Fruit fly (Drosophila melanogaster) whole organism, embryonic: ENCODE results near the gene Mical.

ENCODE experiments used
- Ada2b ChIP-seq: fragments of 200-800 bp; sonication (Bioruptor generic); IDR thresholded peaks from 2 replicates; pipeline ENCODE4 v1.3.6; 2022; ENCODE audit warnings: missing biosample characterization, missing genetic modification characterization
- Aef1 ChIP-seq: fragments of 200-800 bp; sonication (Bioruptor generic); IDR thresholded peaks from 3 replicates; pipeline ENCODE4 v1.3.6; 2022; ENCODE audit warnings: missing biosample characterization, missing genetic modification characterization
- BEAF-32 ChIP-seq: fragments of 200-800 bp; sonication (Bioruptor generic); optimal IDR thresholded peaks from 3 replicates; lab custom pipeline; 2017; ENCODE audit warnings: missing biosample characterization, missing genetic modification characterization, mild to moderate bottlenecking, moderate library complexity, missing genetic modification reagents
- Blimp-1 ChIP-seq: fragments of 200-800 bp; sonication (Bioruptor generic); optimal IDR thresholded peaks from 3 replicates; lab custom pipeline; 2018; ENCODE audit warnings: missing biosample characterization, missing genetic modification characterization, mild to moderate bottlenecking, moderate library complexity, missing genetic modification reagents
- Bteb2 ChIP-seq: fragments of 200-800 bp; sonication (Bioruptor generic); optimal IDR thresholded peaks from 2 replicates; lab custom pipeline; 2016; ENCODE audit warnings: missing biosample characterization, missing genetic modification characterization
- CG10321 ChIP-seq: fragments of 200-800 bp; sonication (Bioruptor generic); IDR thresholded peaks from 2 replicates; pipeline ENCODE4 v1.3.6; 2022; ENCODE audit warnings: missing biosample characterization, missing genetic modification characterization
- CG12942 ChIP-seq: fragments of 200-800 bp; sonication (Bioruptor generic); optimal IDR thresholded peaks from 3 replicates; lab custom pipeline; 2016; ENCODE audit warnings: missing biosample characterization, missing genetic modification characterization
- CG13424 ChIP-seq: fragments of 200-800 bp; sonication (Bioruptor generic); optimal IDR thresholded peaks from 2 replicates; lab custom pipeline; 2019; ENCODE audit warnings: missing biosample characterization, mild to moderate bottlenecking, missing genetic modification characterization, moderate library complexity
- CG13775 ChIP-seq: fragments of 200-800 bp; sonication (Bioruptor generic); optimal IDR thresholded peaks from 3 replicates; lab custom pipeline; 2017; ENCODE audit warnings: missing biosample characterization, mild to moderate bottlenecking, missing genetic modification characterization
- CG15011 ChIP-seq: fragments of 200-800 bp; sonication (Bioruptor generic); optimal IDR thresholded peaks from 3 replicates; lab custom pipeline; 2018; ENCODE audit warnings: missing biosample characterization, mild to moderate bottlenecking, missing genetic modification characterization
- CG15514 ChIP-seq: fragments of 200-800 bp; sonication (Bioruptor generic); optimal IDR thresholded peaks from 3 replicates; lab custom pipeline; 2017; ENCODE audit warnings: missing biosample characterization, missing genetic modification characterization, mild to moderate bottlenecking, moderate library complexity, missing genetic modification reagents
- CG16779 ChIP-seq: fragments of 200-800 bp; sonication (Bioruptor generic); IDR thresholded peaks from 2 replicates; pipeline ENCODE4 v1.3.6; 2022; ENCODE audit warnings: missing biosample characterization, missing genetic modification characterization
- CG16863 ChIP-seq: fragments of 200-800 bp; sonication (Bioruptor generic); optimal IDR thresholded peaks from 3 replicates; lab custom pipeline; 2016; ENCODE audit warnings: missing biosample characterization, missing genetic modification characterization
- CG1792 ChIP-seq: fragments of 200-800 bp; sonication (Bioruptor generic); optimal IDR thresholded peaks from 2 replicates; lab custom pipeline; 2016; ENCODE audit warnings: missing biosample characterization, missing genetic modification characterization
- CG30403 ChIP-seq: fragments of 200-800 bp; sonication (Bioruptor generic); optimal IDR thresholded peaks from 3 replicates; lab custom pipeline; 2016; ENCODE audit warnings: missing biosample characterization, missing genetic modification characterization
- CG6272 ChIP-seq: fragments of 200-800 bp; sonication (Bioruptor generic); IDR thresholded peaks from 2 replicates; pipeline ENCODE4 v1.3.6; 2022; ENCODE audit warnings: missing biosample characterization, missing genetic modification characterization
- CG6791 ChIP-seq: fragments of 200-800 bp; sonication (Bioruptor generic); IDR thresholded peaks from 3 replicates; pipeline ENCODE4 v1.3.6; 2022; ENCODE audit warnings: missing biosample characterization, missing genetic modification characterization; ENCODE audit not compliant: partially characterized antibody
- CG6813 ChIP-seq: fragments of 200-800 bp; sonication (Bioruptor generic); optimal IDR thresholded peaks from 2 replicates; lab custom pipeline; 2017; ENCODE audit warnings: missing biosample characterization, missing genetic modification characterization, mild to moderate bottlenecking, moderate library complexity, missing genetic modification reagents
- CG8924 ChIP-seq: fragments of 200-800 bp; optimal IDR thresholded peaks from 3 replicates; lab custom pipeline; 2019; ENCODE audit warnings: missing biosample characterization, mild to moderate bottlenecking, missing genetic modification characterization, moderate library complexity
- CrebB ChIP-seq: fragments of 200-800 bp; sonication (Bioruptor generic); optimal IDR thresholded peaks from 3 replicates; lab custom pipeline; 2018; ENCODE audit warnings: missing biosample characterization, mild to moderate bottlenecking, missing genetic modification characterization
- D ChIP-seq, 2 experiments: fragments of 200-800 bp in 1 of 2; fragments of >200 bp in 1 of 2; sonication (Bioruptor generic) in 1 of 2; optimal IDR thresholded peaks; 2 replicates in 1 of 2; 3 replicates in 1 of 2; lab custom pipeline; 2017; ENCODE audit warnings: mild to moderate bottlenecking in 1 of 2, missing biosample characterization in 1 of 2, missing genetic modification characterization in 1 of 2, missing genetic modification reagents in 1 of 2
- D19A ChIP-seq: fragments of 200-800 bp; optimal IDR thresholded peaks from 3 replicates; lab custom pipeline; 2019; ENCODE audit warnings: missing biosample characterization, mild to moderate bottlenecking, missing genetic modification characterization, moderate library complexity
- Dek ChIP-seq: fragments of 200-800 bp; sonication (Bioruptor generic); optimal IDR thresholded peaks from 3 replicates; lab custom pipeline; 2019; ENCODE audit warnings: missing biosample characterization, mild to moderate bottlenecking, missing genetic modification characterization, moderate library complexity
- Dfd ChIP-seq, 2 experiments: fragments of >200 bp; optimal IDR thresholded peaks; 2 replicates each; lab custom pipeline; 2017; ENCODE audit warnings: missing biosample characterization in 2 of 2, missing genetic modification characterization in 2 of 2
- E2f2 ChIP-seq: fragments of 200-800 bp; sonication (Bioruptor generic); IDR thresholded peaks from 2 replicates; pipeline ENCODE4 v1.3.6; 2022; ENCODE audit warnings: missing biosample characterization, missing genetic modification characterization
- Fer2 ChIP-seq: fragments of 200-800 bp; sonication (Bioruptor generic); optimal IDR thresholded peaks from 2 replicates; lab custom pipeline; 2018; ENCODE audit warnings: missing biosample characterization, mild to moderate bottlenecking, missing genetic modification characterization, moderate library complexity
- HmgZ ChIP-seq: fragments of 200-800 bp; sonication (Bioruptor generic); optimal IDR thresholded peaks from 2 replicates; lab custom pipeline; 2018; ENCODE audit warnings: missing biosample characterization, mild to moderate bottlenecking, missing genetic modification characterization
- Jarid2 ChIP-seq: fragments of 200-800 bp; sonication (Bioruptor generic); optimal IDR thresholded peaks from 3 replicates; lab custom pipeline; 2017; ENCODE audit warnings: mild to moderate bottlenecking, missing biosample characterization, missing genetic modification reagents, missing genetic modification characterization
- NC2α ChIP-seq: fragments of 200-800 bp; sonication (Bioruptor generic); optimal IDR thresholded peaks from 2 replicates; lab custom pipeline; 2016; ENCODE audit warnings: missing biosample characterization, missing genetic modification characterization
- Stat92E ChIP-seq, 3 experiments: fragments of >200 bp in 2 of 3; fragments of 200-800 bp in 1 of 3; sonication (Bioruptor generic) in 1 of 3; optimal IDR thresholded peaks; 2 replicates each; lab custom pipeline; 2017 to 2019; ENCODE audit warnings: missing biosample characterization in 3 of 3, missing genetic modification characterization in 3 of 3, mild to moderate bottlenecking in 1 of 3, moderate library complexity in 1 of 3
- Vsx1 ChIP-seq: fragments of 200-800 bp; sonication (Bioruptor generic); optimal IDR thresholded peaks from 2 replicates; lab custom pipeline; 2017; ENCODE audit warnings: missing biosample characterization, mild to moderate bottlenecking, missing genetic modification characterization, missing genetic modification reagents
- az2 ChIP-seq: fragments of 200-800 bp; sonication (Bioruptor generic); optimal IDR thresholded peaks from 3 replicates; lab custom pipeline; 2016; ENCODE audit warnings: missing biosample characterization, missing genetic modification characterization
- cad ChIP-seq: fragments of >200 bp; optimal IDR thresholded peaks from 2 replicates; lab custom pipeline; 2017; ENCODE audit warnings: missing biosample characterization, missing genetic modification characterization
- crp ChIP-seq, 2 experiments: fragments of 200-800 bp; sonication (Bioruptor generic); optimal IDR thresholded peaks; 2 replicates in 1 of 2; 3 replicates in 1 of 2; lab custom pipeline; 2017; ENCODE audit warnings: missing biosample characterization in 2 of 2, missing genetic modification characterization in 2 of 2, mild to moderate bottlenecking in 1 of 2, moderate library complexity in 1 of 2
- dysf ChIP-seq: fragments of 200-800 bp; sonication (Bioruptor generic); IDR thresholded peaks from 3 replicates; pipeline ENCODE4 v1.3.6; 2022; ENCODE audit warnings: missing biosample characterization, missing genetic modification characterization
- fd64A ChIP-seq: fragments of 200-800 bp; sonication (Bioruptor generic); optimal IDR thresholded peaks from 3 replicates; lab custom pipeline; 2018; ENCODE audit warnings: missing biosample characterization, mild to moderate bottlenecking, missing genetic modification characterization
- gce ChIP-seq: fragments of 200-800 bp; sonication (Bioruptor generic); IDR thresholded peaks from 3 replicates; pipeline ENCODE4 v1.3.6; 2022; ENCODE audit warnings: missing biosample characterization, missing genetic modification characterization
- inv ChIP-seq: fragments of 200-800 bp; sonication (Bioruptor generic); IDR thresholded peaks from 2 replicates; pipeline ENCODE4 v1.3.6; 2022; ENCODE audit warnings: missing biosample characterization, missing genetic modification characterization; ENCODE audit not compliant: partially characterized antibody
- knrl ChIP-seq: fragments of 200-800 bp; sonication (Bioruptor generic); IDR thresholded peaks from 3 replicates; pipeline ENCODE4 v1.3.6; 2022; ENCODE audit warnings: missing biosample characterization, missing genetic modification characterization; ENCODE audit not compliant: partially characterized antibody
- luna ChIP-seq: fragments of 200-800 bp; sonication (Bioruptor generic); optimal IDR thresholded peaks from 2 replicates; lab custom pipeline; 2016; ENCODE audit warnings: missing biosample characterization, missing genetic modification characterization
- nau ChIP-seq: fragments of 200-800 bp; sonication (Bioruptor generic); optimal IDR thresholded peaks from 3 replicates; lab custom pipeline; 2017; ENCODE audit warnings: missing biosample characterization, mild to moderate bottlenecking, missing genetic modification characterization, missing genetic modification reagents
- nerfin-2 ChIP-seq: fragments of 200-800 bp; sonication (Bioruptor generic); IDR thresholded peaks from 2 replicates; pipeline ENCODE4 v1.3.6; 2022; ENCODE audit warnings: missing biosample characterization, missing genetic modification characterization; ENCODE audit not compliant: partially characterized antibody
- pan ChIP-seq, 4 experiments: fragments of >200 bp in 3 of 4; fragments of 200-800 bp in 1 of 4; sonication (Bioruptor generic) in 1 of 4; optimal IDR thresholded peaks in 3 of 4; IDR thresholded peaks in 1 of 4; 2 replicates each; pipeline versions ENCODE4 v1.3.6 to Lab custom; 2017 to 2022; ENCODE audit warnings: missing biosample characterization in 2 of 4, missing genetic modification characterization in 2 of 4, mixed read lengths in 1 of 4
- ro ChIP-seq: fragments of 200-800 bp; sonication (Bioruptor generic); IDR thresholded peaks from 2 replicates; pipeline ENCODE4 v1.3.6; 2022; ENCODE audit warnings: missing biosample characterization, missing genetic modification characterization
- sens ChIP-seq: fragments of 200-800 bp; sonication (Bioruptor generic); peaks from one replicate; lab custom pipeline; 2016; ENCODE audit warnings: missing biosample characterization, missing genetic modification characterization
- sens-2 ChIP-seq: fragments of 200-800 bp; sonication (Bioruptor generic); IDR thresholded peaks from 2 replicates; pipeline ENCODE4 v1.3.6; 2022; ENCODE audit warnings: missing biosample characterization, missing genetic modification characterization
- ssp ChIP-seq: fragments of 200-800 bp; sonication (Bioruptor generic); IDR thresholded peaks from 2 replicates; pipeline ENCODE4 v1.3.6; 2022; ENCODE audit warnings: missing biosample characterization, missing genetic modification characterization
- unpg ChIP-seq: fragments of 200-800 bp; sonication (Bioruptor generic); optimal IDR thresholded peaks from 3 replicates; lab custom pipeline; 2018; ENCODE audit warnings: missing biosample characterization, mild to moderate bottlenecking, missing genetic modification characterization, moderate library complexity
- vfl ChIP-seq: fragments of 200-800 bp; sonication (Bioruptor generic); optimal IDR thresholded peaks from 2 replicates; lab custom pipeline; 2016; ENCODE audit warnings: missing biosample characterization, missing genetic modification characterization

The Mical gene

DNA sequence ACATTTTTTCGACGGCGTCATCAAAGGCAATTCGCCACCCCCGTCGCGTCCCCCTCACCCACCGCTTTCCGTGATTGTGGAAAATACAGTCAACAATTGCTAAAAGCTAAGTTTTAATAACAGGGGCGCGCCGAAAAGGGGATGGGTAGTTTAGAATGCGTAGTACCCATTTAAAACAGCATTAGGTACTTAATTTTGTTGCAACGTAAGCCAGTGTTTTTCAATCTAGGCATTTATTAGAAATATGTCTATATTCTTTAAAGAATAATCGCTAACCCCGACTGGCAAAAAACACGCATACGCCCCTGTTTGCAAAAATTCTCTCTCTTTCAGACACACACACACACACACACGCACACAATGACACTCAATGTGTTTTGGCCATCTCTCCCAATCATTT is 42.2 kb upstream of the Mical start (continued):
- TF ChIP-seq Aef1 (GFP tag; lab: Robert Waterston, UW) (peak; percentile 69), NC2α (GFP tag; lab: Kevin White, UChicago) (no peak), CG8924 (no peak), CrebB (tag; lab: Kevin White, UChicago) (no peak), HmgZ (peak; percentile 10), Ada2b (GFP tag; lab: Robert Waterston, UW) (peak; percentile 49; the same call in 1 of the 2 replicates), BEAF-32 (GFP tag; lab: Kevin White, UChicago) (no peak), CG16863 (no peak), Bteb2 (GFP tag; lab: Kevin White, UChicago) (peak; percentile 26), CG12942 (no peak), luna (GFP tag; lab: Kevin White, UChicago) (peak; percentile 35), pan (optimal IDR thresholded peaks at IDR 0.05; lab: Kevin White, UChicago) (no peak), pan (GFP tag; optimal IDR thresholded peaks at IDR 0.05 in 1 of 2, IDR thresholded peaks at IDR 0.05 in 1 of 2) (peak in 1 of 2 experiments; percentile 61), sens (GFP tag; lab: Kevin White, UChicago) (peak; percentile 74), CG6272 (0 out of 2 replicates have a peak, but pooled peaks have one; percentile 6), Fer2 (tag; lab: Kevin White, UChicago) (no peak), nerfin-2 (GFP tag; lab: Robert Waterston, UW) (no peak), Dfd (GFP tag; optimal IDR thresholded peaks at IDR 0.05; lab: Kevin White, UChicago) (no peak), ro (GFP tag; lab: Robert Waterston, UW) (no peak), CG10321 (GFP tag; lab: Robert Waterston, UW) (no peak), vfl (GFP tag; lab: Kevin White, UChicago) (peak; percentile 26), Vsx1 (GFP tag; lab: Kevin White, UChicago) (no peak), gce (GFP tag; lab: Robert Waterston, UW) (peak; percentile 36; the same call in 1 of the 3 replicates), CG6791 (no peak), CG13775 (GFP tag; lab: Kevin White, UChicago) (peak; percentile 49), nau (no peak), Blimp-1 (GFP tag; lab: Kevin White, UChicago) (no peak), Jarid2 (GFP tag; lab: Kevin White, UChicago) (no peak), inv (no peak), dysf (GFP tag; lab: Robert Waterston, UW) (peak; percentile 69), ssp (GFP tag; lab: Robert Waterston, UW) (no peak), E2f2 (GFP tag; lab: Robert Waterston, UW) (no peak), CG1792 (no peak), D19A (tag; lab: Kevin White, UChicago) (no peak), CG30403 (GFP tag; lab: Kevin White, UChicago) (peak; percentile 49), sens-2 (GFP tag; lab: Robert Waterston, UW) (no peak), D (optimal IDR thresholded peaks at IDR 0.05; lab: Kevin White, UChicago) (no peak), D (GFP tag; optimal IDR thresholded peaks at IDR 0.05; lab: Kevin White, UChicago) (no peak), fd64A (GFP tag; lab: Kevin White, UChicago) (no peak), unpg (GFP tag; lab: Kevin White, UChicago) (peak; percentile 24), Dek (tag; lab: Kevin White, UChicago) (peak; percentile 34), Stat92E (GFP tag; optimal IDR thresholded peaks at IDR 0.05; lab: Kevin White, UChicago) (no peak), crp (GFP tag; optimal IDR thresholded peaks at IDR 0.05; lab: Kevin White, UChicago) (no peak), CG13424 (tag; lab: Kevin White, UChicago) (peak; percentile 14), cad (no peak), knrl (GFP tag; lab: Robert Waterston, UW) (no peak), az2 (GFP tag; lab: Kevin White, UChicago) (no peak), CG15011 (GFP tag; lab: Kevin White, UChicago) (peak; percentile 22), CG15514 (peak; percentile 57), CG6813 (GFP tag; lab: Kevin White, UChicago) (peak; percentile 21), CG16779 (GFP tag; lab: Robert Waterston, UW) (0 out of 2 replicates have a peak, but pooled peaks have one; percentile 67)
